Fruit fly (Drosophila melanogaster) whole organism, embryonic: Measurements from ENCODE around the gene CG17027.

Experiments used
- Adf1 ChIP-seq: fragments of 200-800 bp; sonication (Bioruptor generic); IDR thresholded peaks from 2 replicates; pipeline ENCODE4 v1.3.6; 2022; ENCODE audit warnings: missing biosample characterization, missing genetic modification characterization
- Asciz ChIP-seq: fragments of 200-800 bp; sonication (Bioruptor generic); optimal IDR thresholded peaks from 2 replicates; lab custom pipeline; 2017; ENCODE audit warnings: missing biosample characterization, mild to moderate bottlenecking, missing genetic modification characterization, missing genetic modification reagents
- B-H1 ChIP-seq: fragments of 200-800 bp; sonication (Bioruptor generic); IDR thresholded peaks from 3 replicates; pipeline ENCODE4 v1.3.6; 2022; ENCODE audit warnings: missing biosample characterization, missing genetic modification characterization
- CG10209 ChIP-seq: fragments of 200-800 bp; sonication (Bioruptor generic); optimal IDR thresholded peaks from 3 replicates; lab custom pipeline; 2017; ENCODE audit warnings: missing biosample characterization, mild to moderate bottlenecking, missing genetic modification characterization, missing genetic modification reagents
- CG10543 ChIP-seq: fragments of 200-800 bp; sonication (Bioruptor generic); optimal IDR thresholded peaks from 3 replicates; lab custom pipeline; 2017; ENCODE audit warnings: missing biosample characterization, mild to moderate bottlenecking, missing genetic modification characterization, moderate library complexity
- CG12071 ChIP-seq: fragments of 200-800 bp; sonication (Bioruptor generic); optimal IDR thresholded peaks from 3 replicates; lab custom pipeline; 2018; ENCODE audit warnings: missing biosample characterization, mild to moderate bottlenecking, missing genetic modification characterization
- CG13296 ChIP-seq: fragments of 200-800 bp; sonication (Bioruptor generic); optimal IDR thresholded peaks from 3 replicates; lab custom pipeline; 2018; ENCODE audit warnings: missing biosample characterization, mild to moderate bottlenecking, missing genetic modification characterization
- CG13894 ChIP-seq: fragments of 200-800 bp; sonication (Bioruptor generic); optimal IDR thresholded peaks from 3 replicates; lab custom pipeline; 2018; ENCODE audit warnings: missing biosample characterization, mild to moderate bottlenecking, missing genetic modification characterization, moderate library complexity
- CG15269 ChIP-seq: fragments of 200-800 bp; sonication (Bioruptor generic); optimal IDR thresholded peaks from 2 replicates; lab custom pipeline; 2018; ENCODE audit warnings: missing biosample characterization, mild to moderate bottlenecking, missing genetic modification characterization, moderate library complexity
- CG15601 ChIP-seq: fragments of 200-800 bp; sonication (Bioruptor generic); optimal IDR thresholded peaks from 3 replicates; lab custom pipeline; 2019; ENCODE audit warnings: missing biosample characterization, mild to moderate bottlenecking, missing genetic modification characterization, moderate library complexity
- CG2678 ChIP-seq: fragments of 200-800 bp; sonication (Bioruptor generic); optimal IDR thresholded peaks from 3 replicates; lab custom pipeline; 2019; ENCODE audit warnings: missing biosample characterization, mild to moderate bottlenecking, missing genetic modification characterization, moderate library complexity
- CG31388 ChIP-seq: fragments of 200-800 bp; sonication (Bioruptor generic); optimal IDR thresholded peaks from 2 replicates; lab custom pipeline; 2016; ENCODE audit warnings: missing biosample characterization, missing genetic modification characterization
- CG34376 ChIP-seq: fragments of 200-800 bp; sonication (Bioruptor generic); optimal IDR thresholded peaks from 2 replicates; lab custom pipeline; 2018; ENCODE audit warnings: missing biosample characterization, mild to moderate bottlenecking, missing genetic modification characterization
- CG42726 ChIP-seq: fragments of 200-800 bp; sonication (Bioruptor generic); IDR thresholded peaks from 2 replicates; pipeline ENCODE4 v1.3.6; 2022; ENCODE audit warnings: missing biosample characterization, missing genetic modification characterization; ENCODE audit not compliant: partially characterized antibody
- CG4404 ChIP-seq: fragments of 200-800 bp; sonication (Bioruptor generic); IDR thresholded peaks from 2 replicates; pipeline ENCODE4 v1.3.6; 2022; ENCODE audit warnings: missing biosample characterization, missing genetic modification characterization
- CG6175 ChIP-seq: fragments of 200-800 bp; sonication (Bioruptor generic); IDR thresholded peaks from 3 replicates; pipeline ENCODE4 v1.3.6; 2022; ENCODE audit warnings: missing biosample characterization, missing genetic modification characterization
- CG6689 ChIP-seq: fragments of 200-800 bp; sonication (Bioruptor generic); IDR thresholded peaks from 2 replicates; pipeline ENCODE4 v1.3.6; 2022; ENCODE audit warnings: missing biosample characterization, missing genetic modification characterization
- CG6791 ChIP-seq: fragments of 200-800 bp; sonication (Bioruptor generic); IDR thresholded peaks from 3 replicates; pipeline ENCODE4 v1.3.6; 2022; ENCODE audit warnings: missing biosample characterization, missing genetic modification characterization; ENCODE audit not compliant: partially characterized antibody
- CG9437 ChIP-seq: fragments of 200-800 bp; sonication (Bioruptor generic); optimal IDR thresholded peaks from 2 replicates; lab custom pipeline; 2018; ENCODE audit warnings: missing biosample characterization, mild to moderate bottlenecking, missing genetic modification characterization
- D ChIP-seq, 2 experiments: fragments of 200-800 bp in 1 of 2; fragments of >200 bp in 1 of 2; sonication (Bioruptor generic) in 1 of 2; optimal IDR thresholded peaks; 2 replicates in 1 of 2; 3 replicates in 1 of 2; lab custom pipeline; 2017; ENCODE audit warnings: mild to moderate bottlenecking in 1 of 2, missing biosample characterization in 1 of 2, missing genetic modification characterization in 1 of 2, missing genetic modification reagents in 1 of 2
- Dbx ChIP-seq: fragments of 200-800 bp; sonication (Bioruptor generic); IDR thresholded peaks from 3 replicates; pipeline ENCODE4 v1.3.6; 2022; ENCODE audit warnings: missing biosample characterization, missing genetic modification characterization
- Dek ChIP-seq: fragments of 200-800 bp; sonication (Bioruptor generic); optimal IDR thresholded peaks from 3 replicates; lab custom pipeline; 2019; ENCODE audit warnings: missing biosample characterization, mild to moderate bottlenecking, missing genetic modification characterization, moderate library complexity
- E2f2 ChIP-seq: fragments of 200-800 bp; sonication (Bioruptor generic); IDR thresholded peaks from 2 replicates; pipeline ENCODE4 v1.3.6; 2022; ENCODE audit warnings: missing biosample characterization, missing genetic modification characterization
- Fer1 ChIP-seq: fragments of 200-800 bp; sonication (Bioruptor generic); optimal IDR thresholded peaks from 2 replicates; lab custom pipeline; 2017; ENCODE audit warnings: missing biosample characterization, mild to moderate bottlenecking, missing genetic modification characterization
- HLH3B ChIP-seq: fragments of 200-800 bp; sonication (Bioruptor generic); IDR thresholded peaks from 2 replicates; pipeline ENCODE4 v1.3.6; 2022; ENCODE audit warnings: missing biosample characterization, missing genetic modification characterization
- HLH4C ChIP-seq: fragments of 200-800 bp; sonication (Bioruptor generic); IDR thresholded peaks from 3 replicates; pipeline ENCODE4 v1.3.6; 2022; ENCODE audit warnings: missing biosample characterization, missing genetic modification characterization; ENCODE audit not compliant: partially characterized antibody
- Hey ChIP-seq: fragments of 200-800 bp; sonication (Bioruptor generic); optimal IDR thresholded peaks from 3 replicates; lab custom pipeline; 2018; ENCODE audit warnings: missing biosample characterization, mild to moderate bottlenecking, missing genetic modification characterization
- Kr ChIP-seq: fragments of 200-800 bp; sonication (Bioruptor generic); optimal IDR thresholded peaks from 2 replicates; lab custom pipeline; 2017; ENCODE audit warnings: missing biosample characterization, mild to moderate bottlenecking, missing genetic modification characterization
- Lhr ChIP-seq: fragments of 200-800 bp; sonication (Bioruptor generic); optimal IDR thresholded peaks from 3 replicates; lab custom pipeline; 2017; ENCODE audit warnings: mild to moderate bottlenecking, missing biosample characterization, missing genetic modification reagents, missing genetic modification characterization
- Med ChIP-seq: fragments of 200-800 bp; sonication (Bioruptor generic); peaks from one replicate; lab custom pipeline; 2016; ENCODE audit warnings: missing biosample characterization, missing genetic modification characterization, mild to moderate bottlenecking, inconsistent platforms, moderate library complexity
- Mrtf ChIP-seq: fragments of 200-800 bp; sonication (Bioruptor generic); IDR thresholded peaks from 3 replicates; pipeline ENCODE4 v1.3.6; 2022; ENCODE audit warnings: missing biosample characterization, missing genetic modification characterization
- bbx ChIP-seq: fragments of 200-800 bp; sonication (Bioruptor generic); IDR thresholded peaks from 2 replicates; pipeline ENCODE4 v1.3.6; 2022; ENCODE audit warnings: missing biosample characterization, missing genetic modification characterization; ENCODE audit not compliant: partially characterized antibody
- caup ChIP-seq: fragments of 200-800 bp; sonication (Bioruptor generic); optimal IDR thresholded peaks from 3 replicates; lab custom pipeline; 2017; ENCODE audit warnings: missing biosample characterization, mild to moderate bottlenecking, missing genetic modification characterization, moderate library complexity; ENCODE audit not compliant: severe bottlenecking
- chif ChIP-seq, 2 experiments: fragments of 200-800 bp; sonication (Bioruptor generic); optimal IDR thresholded peaks; 3 replicates each; lab custom pipeline; 2016; ENCODE audit warnings: missing biosample characterization in 2 of 2, missing genetic modification characterization in 2 of 2
- chinmo ChIP-seq: fragments of 200-800 bp; sonication (Bioruptor generic); IDR thresholded peaks from 4 replicates; pipeline ENCODE4 v1.3.6; 2022; ENCODE audit warnings: missing biosample characterization, missing genetic modification characterization; ENCODE audit not compliant: partially characterized antibody
- chn ChIP-seq: fragments of 200-800 bp; sonication (Bioruptor generic); optimal IDR thresholded peaks from 2 replicates; lab custom pipeline; 2016; ENCODE audit warnings: missing biosample characterization, missing genetic modification characterization
- ems ChIP-seq: fragments of 200-800 bp; sonication (Bioruptor generic); optimal IDR thresholded peaks from 3 replicates; lab custom pipeline; 2016; ENCODE audit warnings: missing biosample characterization, missing genetic modification characterization
- gce ChIP-seq: fragments of 200-800 bp; sonication (Bioruptor generic); IDR thresholded peaks from 3 replicates; pipeline ENCODE4 v1.3.6; 2022; ENCODE audit warnings: missing biosample characterization, missing genetic modification characterization
- ken ChIP-seq: fragments of 200-800 bp; sonication (Bioruptor generic); IDR thresholded peaks from 3 replicates; pipeline ENCODE4 v1.3.6; 2022; ENCODE audit warnings: missing biosample characterization, missing genetic modification characterization
- mirr ChIP-seq: fragments of 200-800 bp; sonication (Bioruptor generic); optimal IDR thresholded peaks from 3 replicates; lab custom pipeline; 2018; ENCODE audit warnings: missing biosample characterization, mild to moderate bottlenecking, missing genetic modification characterization
- nerfin-2 ChIP-seq: fragments of 200-800 bp; sonication (Bioruptor generic); IDR thresholded peaks from 2 replicates; pipeline ENCODE4 v1.3.6; 2022; ENCODE audit warnings: missing biosample characterization, missing genetic modification characterization; ENCODE audit not compliant: partially characterized antibody
- odd ChIP-seq: fragments of 200-800 bp; sonication (Bioruptor generic); optimal IDR thresholded peaks from 2 replicates; lab custom pipeline; 2017; ENCODE audit warnings: missing biosample characterization, mild to moderate bottlenecking, missing genetic modification characterization
- ro ChIP-seq: fragments of 200-800 bp; sonication (Bioruptor generic); IDR thresholded peaks from 2 replicates; pipeline ENCODE4 v1.3.6; 2022; ENCODE audit warnings: missing biosample characterization, missing genetic modification characterization
- seq ChIP-seq: fragments of 200-800 bp; sonication (Bioruptor generic); IDR thresholded peaks from 2 replicates; pipeline ENCODE4 v1.3.6; 2022; ENCODE audit warnings: missing biosample characterization, missing genetic modification characterization
- so ChIP-seq: fragments of 200-800 bp; sonication (Bioruptor generic); IDR thresholded peaks from 3 replicates; pipeline ENCODE4 v1.3.6; 2022; ENCODE audit warnings: missing biosample characterization, missing genetic modification characterization
- ssp ChIP-seq: fragments of 200-800 bp; sonication (Bioruptor generic); IDR thresholded peaks from 2 replicates; pipeline ENCODE4 v1.3.6; 2022; ENCODE audit warnings: missing biosample characterization, missing genetic modification characterization
- sug ChIP-seq: fragments of 200-800 bp; optimal IDR thresholded peaks from 2 replicates; lab custom pipeline; 2019; ENCODE audit warnings: missing biosample characterization, mild to moderate bottlenecking, missing genetic modification characterization, moderate library complexity
- wdn ChIP-seq: fragments of 200-800 bp; sonication (Bioruptor generic); IDR thresholded peaks from 2 replicates; pipeline ENCODE4 v1.3.6; 2022; ENCODE audit warnings: missing biosample characterization, missing genetic modification characterization
- wor ChIP-seq: fragments of 200-800 bp; sonication (Bioruptor generic); IDR thresholded peaks from 2 replicates; pipeline ENCODE4 v1.3.6; 2022; ENCODE audit warnings: missing biosample characterization, missing genetic modification characterization

Gene CG17027

dm6 chr3L:15979912-15980311, at the start of gene CG17027:
TSS of gene CG17027 (plus strand) at chr3L:15980100.
- peak; percentile 15 for TF ChIP-seq CG10543 (GFP tag; lab: Kevin White, UChicago)
- TF ChIP-seq CG13296 (GFP tag; lab: Kevin White, UChicago): peak; percentile 39
- TF ChIP-seq odd (GFP tag; lab: Kevin White, UChicago): peak; percentile 3
- TF ChIP-seq CG12071 (GFP tag; lab: Kevin White, UChicago): peak; percentile 19
- no peak for TF ChIP-seq so (GFP tag; lab: Robert Waterston, UW)
- TF ChIP-seq nerfin-2 (GFP tag; lab: Robert Waterston, UW): no peak
- peak; percentile 53 for TF ChIP-seq CG13894
- TF ChIP-seq mirr (GFP tag; lab: Kevin White, UChicago): peak; percentile 5
- TF ChIP-seq ssp (GFP tag; lab: Robert Waterston, UW): no peak
- peak; percentile 0 for TF ChIP-seq Fer1 (GFP tag; lab: Kevin White, UChicago)
- TF ChIP-seq CG34376 (GFP tag; lab: Kevin White, UChicago): peak; percentile 18
- no peak for TF ChIP-seq bbx (GFP tag; lab: Robert Waterston, UW)
- TF ChIP-seq CG15269 (tag; lab: Kevin White, UChicago): peak; percentile 6
- TF ChIP-seq chinmo (GFP tag; lab: Robert Waterston, UW): no peak
- peak; percentile 35 for TF ChIP-seq CG2678 (tag; lab: Kevin White, UChicago)
- peak; percentile 50 for TF ChIP-seq sug (tag; lab: Kevin White, UChicago)
- TF ChIP-seq Kr (GFP tag; lab: Kevin White, UChicago): no peak
- no peak for TF ChIP-seq Dbx (GFP tag; lab: Robert Waterston, UW)
- peak; percentile 56; the same call in 2 of the 3 replicates for TF ChIP-seq CG6175
- peak; percentile 16 for TF ChIP-seq caup (GFP tag; lab: Kevin White, UChicago)
- 0 out of 2 replicates have a peak, but pooled peaks have one; percentile 9 for TF ChIP-seq CG42726
- TF ChIP-seq Med (GFP tag; lab: Kevin White, UChicago): peak; percentile 20

- TF ChIP-seq Asciz (GFP tag; lab: Kevin White, UChicago) (peak; percentile 34), ro (GFP tag; lab: Robert Waterston, UW) (peak; percentile 47; the same call in 1 of the 2 replicates), wor (GFP tag; lab: Robert Waterston, UW) (peak; percentile 70), HLH4C (no peak), B-H1 (GFP tag; lab: Robert Waterston, UW) (peak; percentile 35; the same call in 2 of the 3 replicates), chif (GFP tag; optimal IDR thresholded peaks at IDR 0.05; lab: Kevin White, UChicago) (peak; percentile 51 to 59), CG9437 (GFP tag; lab: Kevin White, UChicago) (peak; percentile 41), HLH3B (GFP tag; lab: Robert Waterston, UW) (peak; percentile 78), CG6791 (GFP tag; lab: Robert Waterston, UW) (no peak), CG6689 (GFP tag; lab: Robert Waterston, UW) (peak; percentile 67), Hey (tag; lab: Kevin White, UChicago) (no peak), Adf1 (GFP tag; lab: Robert Waterston, UW) (no peak), E2f2 (GFP tag; lab: Robert Waterston, UW) (peak; percentile 40; the same call in 1 of the 2 replicates), ken (peak; percentile 64; the same call in 1 of the 3 replicates), CG15601 (tag; lab: Kevin White, UChicago) (peak; percentile 47), Dek (no peak), CG31388 (GFP tag; lab: Kevin White, UChicago) (peak; percentile 48), Lhr (GFP tag; lab: Kevin White, UChicago) (peak; percentile 35), seq (GFP tag; lab: Robert Waterston, UW) (no peak), ems (GFP tag; lab: Kevin White, UChicago) (peak; percentile 52), chn (peak; percentile 38), CG4404 (GFP tag; lab: Robert Waterston, UW) (no peak), D (optimal IDR thresholded peaks at IDR 0.05; lab: Kevin White, UChicago) (no peak), D (GFP tag; optimal IDR thresholded peaks at IDR 0.05; lab: Kevin White, UChicago) (peak; percentile 65), wdn (GFP tag; lab: Robert Waterston, UW) (no peak), CG10209 (GFP tag; lab: Kevin White, UChicago) (peak; percentile 47), gce (GFP tag; lab: Robert Waterston, UW) (peak; percentile 55; the same call in 1 of the 3 replicates), Mrtf (GFP tag; lab: Robert Waterston, UW) (peak; percentile 50; the same call in 1 of the 3 replicates)
Observed at dm6 chr3L:15940823-15941222, 39.1 kb upstream of the CG17027 start.
